Worm (Caenorhabditis elegans): ENCODE measurements around the gene T10G3.1.

ce11 chrV:13484339-13484738 is 10.9 kb upstream of the T10G3.1 start, which contains the start of gene T10G3.4:
- TF ChIP-seq tbx-2 (tag; optimal IDR thresholded peaks at IDR 0.05) (no peak), nhr-12 (tag; optimal IDR thresholded peaks at IDR 0.05) (no peak), aly-2 (tag; optimal IDR thresholded peaks at IDR 0.05) (no peak), elt-3 (tag; optimal IDR thresholded peaks at IDR 0.05) (no peak), ama-1 (optimal IDR thresholded peaks at IDR 0.05) (no peak), nhr-237 (tag; optimal IDR thresholded peaks at IDR 0.05) (no peak), R02D3.7 (tag; optimal IDR thresholded peaks at IDR 0.05) (no peak), unc-62 (GFP tag; optimal IDR thresholded peaks at IDR 0.05) (no peak), ceh-82 (tag; optimal IDR thresholded peaks at IDR 0.05) (no peak), nhr-25 (tag; optimal IDR thresholded peaks at IDR 0.05) (no peak), unc-39 (tag; optimal IDR thresholded peaks at IDR 0.05) (no peak), egl-5 (tag; optimal IDR thresholded peaks at IDR 0.05) (no peak), mdl-1 (tag; optimal IDR thresholded peaks at IDR 0.05) (no peak)
